Fruit fly (Drosophila melanogaster) Kc167 (cell line): ENCODE results near the gene CG15414.

Experiments
- Myc ChIP-seq: fragments of >200 bp; optimal IDR thresholded peaks from 2 replicates; lab custom pipeline; 2017; ENCODE audit warnings: missing external identifiers
- Sin3A ChIP-seq: fragments of >200 bp; optimal IDR thresholded peaks from 2 replicates; lab custom pipeline; 2018; ENCODE audit warnings: missing external identifiers
- h ChIP-seq: fragments of >200 bp; optimal IDR thresholded peaks from 3 replicates; lab custom pipeline; 2018; ENCODE audit warnings: missing external identifiers
- insv ChIP-seq: fragments of >200 bp; optimal IDR thresholded peaks from 3 replicates; lab custom pipeline; 2018; ENCODE audit warnings: missing external identifiers
- psq ChIP-seq: fragments of >200 bp; optimal IDR thresholded peaks from 2 replicates; lab custom pipeline; 2017; ENCODE audit warnings: missing external identifiers
- ttk ChIP-seq: sonication (Bioruptor generic); optimal IDR thresholded peaks from 2 replicates; lab custom pipeline; 2017; ENCODE audit warnings: missing external identifiers

CG15414 gene

DNA sequence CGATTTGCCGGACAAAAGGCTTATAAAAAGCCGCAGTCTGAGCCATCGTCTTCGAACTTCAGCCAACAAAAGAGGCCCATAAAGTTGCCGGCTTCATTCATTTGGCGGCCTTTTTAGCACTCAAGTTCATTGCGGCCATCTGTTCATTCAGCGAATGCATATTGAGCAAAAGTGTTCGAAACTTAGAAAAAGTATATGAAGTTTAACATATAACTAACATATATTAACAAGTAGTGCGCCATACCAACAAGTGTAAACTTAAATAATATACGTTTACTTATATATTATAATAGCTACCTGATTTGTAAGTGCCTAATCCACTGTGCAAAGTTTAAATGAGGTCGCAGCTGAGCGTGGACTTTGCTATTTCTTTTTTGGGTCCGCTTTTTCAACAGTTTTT is 54.5 kb downstream of the CG15414 start:
- TF ChIP-seq Myc (lab: Kevin White, UChicago) = no peak
- no peak for TF ChIP-seq Sin3A (lab: Kevin White, UChicago)
- no peak for TF ChIP-seq insv (lab: Kevin White, UChicago)
- no peak for TF ChIP-seq h (lab: Kevin White, UChicago)
- no peak for TF ChIP-seq psq (lab: Kevin White, UChicago)
- TF ChIP-seq ttk = no peak

DNA sequence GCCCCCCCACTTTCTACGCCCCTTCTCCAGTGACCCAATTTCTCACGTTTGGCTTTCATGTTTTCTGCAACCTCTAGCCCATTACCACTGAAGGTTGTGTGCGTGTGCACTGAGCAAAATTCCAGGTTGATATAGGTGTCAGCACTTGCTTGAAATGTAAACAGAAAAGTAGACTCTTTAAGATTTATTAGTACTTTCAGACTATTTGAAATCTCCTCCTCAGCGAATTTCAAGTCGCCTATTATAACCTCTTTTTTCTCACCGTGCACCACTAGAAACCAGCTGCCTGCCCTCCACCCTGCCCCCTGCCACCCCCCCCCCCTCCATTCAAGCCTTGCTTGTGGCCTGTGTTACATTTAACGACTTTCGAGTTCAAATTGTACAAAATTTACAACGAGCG is 55.8 kb downstream of the CG15414 start:
- TF ChIP-seq ttk (no peak), psq (lab: Kevin White, UChicago) (no peak), Myc (lab: Kevin White, UChicago) (no peak), Sin3A (lab: Kevin White, UChicago) (no peak), h (lab: Kevin White, UChicago) (no peak), insv (lab: Kevin White, UChicago) (no peak)
